Worm (Caenorhabditis elegans) whole organism, late embryonic: ENCODE measurements around the gene meg-3.

Source experiments
- C38D4.7 ChIP-seq: fragments of 200-800 bp; sonication (Bioruptor generic); optimal IDR thresholded peaks from 2 replicates; lab custom pipeline; 2018; ENCODE audit warnings: mild to moderate bottlenecking, missing genetic modification characterization, moderate library complexity, missing compliant biosample characterization
- F13H6.1 ChIP-seq: sonication (generic microtip); optimal IDR thresholded peaks from 2 replicates; lab custom pipeline; 2016; ENCODE audit warnings: missing genetic modification characterization, missing compliant biosample characterization
- K02D7.2 ChIP-seq: sonication (generic microtip); optimal IDR thresholded peaks from 2 replicates; lab custom pipeline; 2017; ENCODE audit warnings: mild to moderate bottlenecking, missing genetic modification characterization, missing compliant biosample characterization
- Y22D7AL.16 ChIP-seq: sonication (generic microtip); optimal IDR thresholded peaks from 2 replicates; lab custom pipeline; 2016; ENCODE audit warnings: missing genetic modification characterization, missing compliant biosample characterization
- ceh-19 ChIP-seq: fragments of 200-800 bp; sonication (Bioruptor generic); optimal IDR thresholded peaks from 2 replicates; lab custom pipeline; 2018; ENCODE audit warnings: mild to moderate bottlenecking, missing genetic modification characterization, missing compliant biosample characterization
- ceh-22 ChIP-seq: sonication (generic microtip); optimal IDR thresholded peaks from 2 replicates; lab custom pipeline; 2017; ENCODE audit warnings: missing biosample characterization, missing genetic modification characterization
- ceh-24 ChIP-seq: sonication (generic microtip); optimal IDR thresholded peaks from 2 replicates; lab custom pipeline; 2016; ENCODE audit warnings: mild to moderate bottlenecking, missing genetic modification characterization, missing compliant biosample characterization
- ceh-45 ChIP-seq: fragments of 200-800 bp; sonication (Bioruptor generic); IDR thresholded peaks from 2 replicates; pipeline ENCODE4 v1.3.6; 2022; ENCODE audit warnings: missing genetic modification reagents, missing genetic modification characterization, missing compliant biosample characterization
- ceh-48 ChIP-seq: sonication (generic microtip); optimal IDR thresholded peaks from 2 replicates; lab custom pipeline; 2016; ENCODE audit warnings: missing genetic modification characterization, inconsistent platforms, missing compliant biosample characterization
- ceh-6 ChIP-seq: fragments of 200-800 bp; sonication (Bioruptor generic); optimal IDR thresholded peaks from 2 replicates; lab custom pipeline; 2018; ENCODE audit warnings: mild to moderate bottlenecking, missing genetic modification characterization, missing compliant biosample characterization
- dve-1 ChIP-seq: sonication (generic microtip); optimal IDR thresholded peaks from 2 replicates; lab custom pipeline; 2017; ENCODE audit warnings: antibody characterized with exemption, mild to moderate bottlenecking, missing genetic modification characterization, missing compliant biosample characterization
- elt-2 ChIP-seq: sonication (generic microtip); optimal IDR thresholded peaks from 2 replicates; lab custom pipeline; 2016; ENCODE audit warnings: missing genetic modification reagents, missing genetic modification characterization, missing compliant biosample characterization
- elt-4 ChIP-seq: sonication (generic microtip); optimal IDR thresholded peaks from 2 replicates; lab custom pipeline; 2016; ENCODE audit warnings: missing genetic modification characterization, missing compliant biosample characterization
- ets-4 ChIP-seq: sonication (generic microtip); optimal IDR thresholded peaks from 2 replicates; lab custom pipeline; 2016; ENCODE audit warnings: missing genetic modification characterization, missing compliant biosample characterization
- gmeb-2 ChIP-seq: sonication (generic microtip); optimal IDR thresholded peaks from 2 replicates; lab custom pipeline; 2016; ENCODE audit warnings: missing genetic modification characterization, inconsistent platforms, missing compliant biosample characterization
- hlh-13 ChIP-seq: fragments of 200-800 bp; sonication (Bioruptor generic); optimal IDR thresholded peaks from 2 replicates; lab custom pipeline; 2018; ENCODE audit warnings: mild to moderate bottlenecking, missing genetic modification characterization, missing compliant biosample characterization
- hlh-6 ChIP-seq: sonication (generic microtip); optimal IDR thresholded peaks from 2 replicates; lab custom pipeline; 2016; ENCODE audit warnings: missing genotype, missing genetic modification characterization, missing compliant biosample characterization
- hlh-8 ChIP-seq: sonication (generic microtip); optimal IDR thresholded peaks from 2 replicates; lab custom pipeline; 2016; ENCODE audit warnings: missing genotype, missing genetic modification characterization, missing compliant biosample characterization
- lim-6 ChIP-seq: sonication (generic microtip); optimal IDR thresholded peaks from 2 replicates; lab custom pipeline; 2016; ENCODE audit warnings: missing genetic modification characterization, missing compliant biosample characterization
- lin-11 ChIP-seq: fragments of 200-800 bp; sonication (Bioruptor generic); optimal IDR thresholded peaks from 2 replicates; lab custom pipeline; 2018; ENCODE audit warnings: mild to moderate bottlenecking, missing genetic modification characterization, missing compliant biosample characterization
- nhr-11 ChIP-seq: fragments of 150-350 bp; optimal IDR thresholded peaks from 2 replicates; lab custom pipeline; 2014; ENCODE audit warnings: missing biosample characterization, missing genetic modification characterization
- nhr-232 ChIP-seq: sonication (generic microtip); optimal IDR thresholded peaks from 2 replicates; lab custom pipeline; 2016; ENCODE audit warnings: missing genetic modification characterization, missing compliant biosample characterization
- npax-4 ChIP-seq: sonication (generic microtip); optimal IDR thresholded peaks from 2 replicates; lab custom pipeline; 2016; ENCODE audit warnings: missing genetic modification characterization, missing compliant biosample characterization
- pax-1 ChIP-seq: fragments of 150-350 bp; optimal IDR thresholded peaks from 2 replicates; lab custom pipeline; 2014; ENCODE audit warnings: missing biosample characterization, missing genetic modification characterization
- pqm-1 ChIP-seq: sonication (generic microtip); optimal IDR thresholded peaks from 2 replicates; lab custom pipeline; 2016; ENCODE audit warnings: missing genetic modification characterization, missing compliant biosample characterization
- ref-2 ChIP-seq: sonication (generic microtip); optimal IDR thresholded peaks from 2 replicates; lab custom pipeline; 2016; ENCODE audit warnings: missing genetic modification characterization, missing compliant biosample characterization
- sdc-2 ChIP-seq: sonication (generic microtip); optimal IDR thresholded peaks from 2 replicates; lab custom pipeline; 2016; ENCODE audit warnings: missing genotype, missing genetic modification characterization, missing compliant biosample characterization
- sox-2 ChIP-seq: fragments of 200-800 bp; sonication (Bioruptor generic); IDR thresholded peaks from 2 replicates; pipeline ENCODE4 v1.3.6; 2022; ENCODE audit warnings: missing genetic modification reagents, missing genetic modification characterization, missing compliant biosample characterization
- sox-4 ChIP-seq: sonication (generic microtip); optimal IDR thresholded peaks from 2 replicates; lab custom pipeline; 2017; ENCODE audit warnings: mild to moderate bottlenecking, missing genetic modification characterization, inconsistent platforms, missing compliant biosample characterization
- syd-9 ChIP-seq: sonication (generic microtip); optimal IDR thresholded peaks from 2 replicates; lab custom pipeline; 2016; ENCODE audit warnings: mild to moderate bottlenecking, missing genetic modification characterization, moderate library complexity, missing compliant biosample characterization
- tbx-2 ChIP-seq: sonication (generic microtip); optimal IDR thresholded peaks from 2 replicates; lab custom pipeline; 2016; ENCODE audit warnings: missing genetic modification characterization, missing compliant biosample characterization
- tbx-7 ChIP-seq: sonication (generic microtip); optimal IDR thresholded peaks from 2 replicates; lab custom pipeline; 2016; ENCODE audit warnings: missing genotype, missing genetic modification characterization, missing compliant biosample characterization
- ttx-3 ChIP-seq: sonication (generic microtip); optimal IDR thresholded peaks from 2 replicates; lab custom pipeline; 2016; ENCODE audit warnings: missing genetic modification reagents, missing genetic modification characterization, missing compliant biosample characterization
- unc-3 ChIP-seq, 2 experiments: fragments of 200-800 bp in 1 of 2; sonication (Bioruptor generic) in 1 of 2; sonication (generic microtip) in 1 of 2; conservative IDR thresholded peaks in 1 of 2; optimal IDR thresholded peaks in 1 of 2; 2 replicates each; pipeline versions ENCODE4 v1.3.6 to Lab custom; 2016 to 2022; ENCODE audit warnings: missing compliant biosample characterization in 2 of 2, missing genetic modification characterization in 2 of 2, missing genetic modification reagents in 1 of 2
- unc-42 ChIP-seq: sonication (generic microtip); optimal IDR thresholded peaks from 2 replicates; lab custom pipeline; 2016; ENCODE audit warnings: missing genotype, missing genetic modification characterization, missing compliant biosample characterization
- zip-5 ChIP-seq: sonication (generic microtip); optimal IDR thresholded peaks from 2 replicates; lab custom pipeline; 2016; ENCODE audit warnings: missing genetic modification characterization, missing compliant biosample characterization
- ztf-16 ChIP-seq: sonication (generic microtip); optimal IDR thresholded peaks from 2 replicates; lab custom pipeline; 2017; ENCODE audit warnings: missing genetic modification characterization, missing compliant biosample characterization

Gene meg-3

DNA sequence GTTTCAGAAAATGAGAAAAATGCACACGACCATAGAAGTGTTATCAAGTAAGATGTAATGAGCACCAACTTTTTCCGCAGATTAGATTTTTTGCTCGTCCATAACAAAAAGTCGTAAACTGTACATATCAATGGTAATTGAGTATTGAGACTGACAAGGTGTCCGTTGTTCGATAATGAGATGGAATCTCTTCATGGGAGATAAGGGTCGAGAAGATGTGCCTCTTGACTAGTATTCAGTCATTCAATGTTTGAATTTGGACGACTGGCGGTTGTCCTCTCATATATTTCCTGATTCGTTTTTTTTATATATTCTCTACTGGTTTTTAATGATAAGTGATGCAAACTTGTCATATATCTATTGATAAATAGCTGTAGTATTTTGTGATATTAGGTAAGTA lies 7.8 kb downstream of the meg-3 start:
- no peak for TF ChIP-seq unc-42 (tag; lab: Kevin White, UChicago)
- peak; percentile 58 for TF ChIP-seq elt-2 (tag; lab: Kevin White, UChicago)

- TF ChIP-seq ttx-3 (tag; lab: Kevin White, UChicago) (no peak), sdc-2 (peak; percentile 48)
Observed at ce11 chrX:1977708-1978107, 11.7 kb downstream of the meg-3 start, which contains the start of gene F52D2.12. Gene F52D2.12 (plus strand): TSS chrX:1978014.

- TF ChIP-seq F13H6.1 (tag; lab: Kevin White, UChicago), result no peak
- no peak for TF ChIP-seq ztf-16 (tag; lab: Kevin White, UChicago)
- no peak for TF ChIP-seq sdc-2
- TF ChIP-seq pqm-1, result no peak
- no peak for TF ChIP-seq ets-4 (tag; lab: Kevin White, UChicago)
- TF ChIP-seq zip-5 (tag; lab: Kevin White, UChicago), result no peak
- no peak for TF ChIP-seq K02D7.2 (tag; lab: Kevin White, UChicago)
- no peak for TF ChIP-seq hlh-8 (tag; lab: Kevin White, UChicago)
- TF ChIP-seq unc-42 (tag; lab: Kevin White, UChicago), result no peak
- no peak for TF ChIP-seq npax-4 (tag; lab: Kevin White, UChicago)
- no peak for TF ChIP-seq hlh-6 (tag; lab: Kevin White, UChicago)
- no peak for TF ChIP-seq C38D4.7 (GFP tag; lab: Kevin White, UChicago)
- TF ChIP-seq unc-3 (GFP tag; conservative IDR thresholded peaks at IDR 0.05; lab: Robert Waterston, UW), result no peak
- TF ChIP-seq unc-3 (tag; optimal IDR thresholded peaks at IDR 0.05; lab: Kevin White, UChicago), result no peak
- no peak for TF ChIP-seq tbx-7 (tag; lab: Kevin White, UChicago)
Observed at ce11 chrX:1975692-1976091, 13.7 kb downstream of the meg-3 start, which contains the start of gene F52D2.6. Gene F52D2.6 (plus strand): TSS chrX:1975992.

DNA sequence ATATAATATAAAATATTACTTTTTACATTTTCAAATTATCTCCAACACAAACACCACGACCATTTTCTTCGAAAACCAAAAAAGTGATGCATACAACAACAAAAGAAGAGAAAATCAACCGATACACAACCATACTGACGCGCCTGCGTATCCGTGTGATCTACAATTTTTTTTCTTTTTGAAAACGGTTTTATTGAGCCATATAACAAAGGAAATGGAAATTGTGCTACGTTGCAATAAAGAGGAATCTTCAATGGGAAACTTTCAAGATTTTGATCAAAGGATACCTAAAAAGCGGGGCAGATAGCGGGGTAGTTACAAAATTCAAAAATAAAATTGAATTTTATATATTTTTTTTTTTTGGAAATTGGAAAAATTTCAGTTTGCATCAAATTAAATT lies 14.7 kb downstream of the meg-3 start, which contains the start of gene F52D2.5:
Gene F52D2.5 (minus strand): TSS at position 101 of the 400 bp plus-strand sequence.
- TF ChIP-seq Y22D7AL.16 (tag; lab: Kevin White, UChicago), result no peak
- TF ChIP-seq nhr-232 (tag; lab: Kevin White, UChicago), result no peak
- no peak for TF ChIP-seq sox-4 (tag; lab: Kevin White, UChicago)
- no peak for TF ChIP-seq syd-9 (tag; lab: Kevin White, UChicago)
- no peak for TF ChIP-seq sox-2 (GFP tag; lab: Robert Waterston, UW)
- TF ChIP-seq ceh-19 (GFP tag; lab: Kevin White, UChicago), result no peak
- TF ChIP-seq hlh-13 (GFP tag; lab: Kevin White, UChicago), result no peak
- TF ChIP-seq ceh-24 (tag; lab: Kevin White, UChicago), result no peak
- TF ChIP-seq ceh-45 (GFP tag; lab: Robert Waterston, UW), result no peak
- no peak for TF ChIP-seq lin-11
- no peak for TF ChIP-seq ref-2
- no peak for TF ChIP-seq ceh-6 (GFP tag; lab: Kevin White, UChicago)
- no peak for TF ChIP-seq elt-4 (tag; lab: Kevin White, UChicago)
- no peak for TF ChIP-seq lim-6 (tag; lab: Kevin White, UChicago)
- TF ChIP-seq dve-1, result no peak
- no peak for TF ChIP-seq F13H6.1 (tag; lab: Kevin White, UChicago)
- TF ChIP-seq tbx-2 (tag; lab: Kevin White, UChicago), result no peak
- no peak for TF ChIP-seq pax-1 (tag; lab: Kevin White, UChicago)
- no peak for TF ChIP-seq nhr-11 (tag; lab: Kevin White, UChicago)

- TF ChIP-seq ceh-48 (tag; lab: Kevin White, UChicago), result no peak
- no peak for TF ChIP-seq ceh-22 (tag; lab: Kevin White, UChicago)
- TF ChIP-seq nhr-11 (tag; lab: Kevin White, UChicago), result no peak
- no peak for TF ChIP-seq gmeb-2
Observed at ce11 chrX:1972766-1973165, 16.6 kb downstream of the meg-3 start.
